Worm (Caenorhabditis elegans) whole organism, young adult: ENCODE results near the gene ogdh-1.
A peak's percentile ranks its signal among the peaks of the same experiment; 100 is the strongest.

Experiments used
- B0019.2 ChIP-seq: fragments of 200-800 bp; sonication (Bioruptor generic); conservative IDR thresholded peaks from 2 replicates; pipeline ENCODE4 v1.3.6; 2022; ENCODE audit warnings: missing genetic modification reagents, missing genetic modification characterization, missing compliant biosample characterization
- F22D6.2 ChIP-seq: sonication (generic microtip); optimal IDR thresholded peaks from 2 replicates; lab custom pipeline; 2016; ENCODE audit warnings: mild to moderate bottlenecking, missing genetic modification characterization, missing compliant biosample characterization
- F37B4.10 ChIP-seq: fragments of 200-800 bp; sonication (Bioruptor generic); IDR thresholded peaks from 2 replicates; pipeline ENCODE4 v1.3.6; 2022; ENCODE audit warnings: missing genetic modification characterization, missing compliant biosample characterization
- F57A8.1 ChIP-seq: fragments of 200-800 bp; sonication (Bioruptor generic); optimal IDR thresholded peaks from 2 replicates; lab custom pipeline; 2018; ENCODE audit warnings: mild to moderate bottlenecking, missing genetic modification characterization, moderate library complexity, missing compliant biosample characterization
- K11D2.4 ChIP-seq: fragments of 200-800 bp; sonication (Bioruptor generic); IDR thresholded peaks from 2 replicates; pipeline ENCODE4 v1.3.6; 2022; ENCODE audit warnings: missing genetic modification reagents, missing genetic modification characterization, missing compliant biosample characterization
- K12H6.12 ChIP-seq: fragments of 200-800 bp; sonication (Bioruptor generic); optimal IDR thresholded peaks from 2 replicates; lab custom pipeline; 2018; ENCODE audit warnings: mild to moderate bottlenecking, missing genetic modification characterization, missing compliant biosample characterization
- T07F8.4 ChIP-seq: sonication (generic microtip); optimal IDR thresholded peaks from 2 replicates; lab custom pipeline; 2016; ENCODE audit warnings: mild to moderate bottlenecking, missing genetic modification characterization, moderate library complexity, missing compliant biosample characterization
- T26A5.8 ChIP-seq: sonication (generic microtip); optimal IDR thresholded peaks from 2 replicates; lab custom pipeline; 2016; ENCODE audit warnings: missing genetic modification characterization, missing compliant biosample characterization
- Y53F4B.3 ChIP-seq: fragments of 200-800 bp; sonication (Bioruptor generic); IDR thresholded peaks from 2 replicates; pipeline ENCODE4 v1.3.6; 2022; ENCODE audit warnings: missing genetic modification reagents, missing genetic modification characterization, missing compliant biosample characterization
- Y53G8AR.9 ChIP-seq: fragments of 200-800 bp; sonication (Bioruptor generic); conservative IDR thresholded peaks from 2 replicates; pipeline ENCODE4 v1.3.6; 2022; ENCODE audit warnings: missing genetic modification reagents, missing genetic modification characterization, missing compliant biosample characterization
- Y79H2A.3 ChIP-seq: fragments of 200-800 bp; sonication (Bioruptor generic); conservative IDR thresholded peaks from 2 replicates; pipeline ENCODE4 v1.3.6; 2022; ENCODE audit warnings: missing genetic modification reagents, missing genetic modification characterization, missing compliant biosample characterization
- ZK185.1 ChIP-seq: sonication (generic microtip); optimal IDR thresholded peaks from 2 replicates; lab custom pipeline; 2016; ENCODE audit warnings: mild to moderate bottlenecking, missing genetic modification characterization, missing compliant biosample characterization; ENCODE audit not compliant: poor library complexity, severe bottlenecking
- aptf-3 ChIP-seq: fragments of 200-800 bp; sonication (Bioruptor generic); IDR thresholded peaks from 2 replicates; pipeline ENCODE4 v1.3.6; 2022; ENCODE audit warnings: missing genetic modification characterization, missing compliant biosample characterization
- atf-7 ChIP-seq: sonication (generic microtip); optimal IDR thresholded peaks from 2 replicates; lab custom pipeline; 2017; ENCODE audit warnings: mild to moderate bottlenecking, missing genetic modification characterization, missing compliant biosample characterization
- attf-5 ChIP-seq: fragments of 200-800 bp; sonication (Bioruptor generic); optimal IDR thresholded peaks from 2 replicates; lab custom pipeline; 2018; ENCODE audit warnings: mild to moderate bottlenecking, missing genetic modification characterization, missing compliant biosample characterization
- bed-2 ChIP-seq: fragments of 200-800 bp; sonication (Bioruptor generic); IDR thresholded peaks from 2 replicates; pipeline ENCODE4 v1.3.6; 2022; ENCODE audit warnings: missing genetic modification reagents, missing genetic modification characterization, missing compliant biosample characterization
- cebp-1 ChIP-seq, 2 experiments: fragments of 200-800 bp in 1 of 2; sonication (Bioruptor generic) in 1 of 2; sonication (generic microtip) in 1 of 2; IDR thresholded peaks in 1 of 2; optimal IDR thresholded peaks in 1 of 2; 2 replicates each; pipeline versions ENCODE4 v1.3.6 to Lab custom; 2017 to 2022; ENCODE audit warnings: missing compliant biosample characterization in 2 of 2, missing genetic modification characterization in 2 of 2, mild to moderate bottlenecking in 1 of 2, missing genetic modification reagents in 1 of 2, moderate library complexity in 1 of 2
- ceh-27 ChIP-seq: fragments of 200-800 bp; sonication (Bioruptor generic); optimal IDR thresholded peaks from 2 replicates; lab custom pipeline; 2018; ENCODE audit warnings: mild to moderate bottlenecking, missing genetic modification characterization, moderate library complexity, missing compliant biosample characterization
- ceh-40 ChIP-seq: fragments of 200-800 bp; sonication (Bioruptor generic); IDR thresholded peaks from 2 replicates; pipeline ENCODE4 v1.3.6; 2022; ENCODE audit warnings: missing genetic modification characterization, missing compliant biosample characterization
- ceh-58 ChIP-seq: fragments of 200-800 bp; sonication (Bioruptor generic); IDR thresholded peaks from 2 replicates; pipeline ENCODE4 v1.3.6; 2022; ENCODE audit warnings: missing genetic modification characterization, missing compliant biosample characterization
- dox-1 ChIP-seq: fragments of 200-800 bp; sonication (Bioruptor generic); IDR thresholded peaks from 2 replicates; pipeline ENCODE4 v1.3.6; 2022; ENCODE audit warnings: missing genetic modification reagents, missing genetic modification characterization, missing compliant biosample characterization
- egl-18 ChIP-seq: fragments of 200-800 bp; sonication (Bioruptor generic); IDR thresholded peaks from 2 replicates; pipeline ENCODE4 v1.3.6; 2022; ENCODE audit warnings: missing genetic modification reagents, missing genetic modification characterization, missing compliant biosample characterization
- gei-17 ChIP-seq: fragments of 200-800 bp; sonication (Bioruptor generic); optimal IDR thresholded peaks from 2 replicates; lab custom pipeline; 2018; ENCODE audit warnings: mild to moderate bottlenecking, missing genetic modification characterization, missing compliant biosample characterization
- hmg-1.2 ChIP-seq: fragments of 200-800 bp; sonication (Bioruptor generic); IDR thresholded peaks from 2 replicates; pipeline ENCODE4 v1.3.6; 2022; ENCODE audit warnings: missing genetic modification reagents, missing genetic modification characterization, missing compliant biosample characterization
- hmg-20 ChIP-seq: fragments of 200-800 bp; sonication (Bioruptor generic); IDR thresholded peaks from 2 replicates; pipeline ENCODE4 v1.3.6; 2022; ENCODE audit warnings: missing genetic modification reagents, missing genetic modification characterization, missing compliant biosample characterization
- hsf-1 ChIP-seq: fragments of 200-800 bp; sonication (Bioruptor generic); IDR thresholded peaks from 2 replicates; pipeline ENCODE4 v1.3.6; 2022; ENCODE audit warnings: missing genetic modification reagents, missing genetic modification characterization, missing compliant biosample characterization
- let-526 ChIP-seq: fragments of 200-800 bp; sonication (Bioruptor generic); IDR thresholded peaks from 2 replicates; pipeline ENCODE4 v1.3.6; 2022; ENCODE audit warnings: missing genetic modification reagents, missing genetic modification characterization, missing compliant biosample characterization
- let-607 ChIP-seq, 2 experiments: fragments of 200-800 bp in 1 of 2; sonication (Bioruptor generic) in 1 of 2; sonication (generic microtip) in 1 of 2; optimal IDR thresholded peaks; 2 replicates each; lab custom pipeline; 2016 to 2018; ENCODE audit warnings: mild to moderate bottlenecking in 2 of 2, missing compliant biosample characterization in 2 of 2, missing genetic modification characterization in 2 of 2, moderate library complexity in 2 of 2, missing genotype in 1 of 2
- lin-26 ChIP-seq: fragments of 200-800 bp; sonication (Bioruptor generic); IDR thresholded peaks from 2 replicates; pipeline ENCODE4 v1.3.6; 2022; ENCODE audit warnings: missing genetic modification reagents, missing genetic modification characterization, missing compliant biosample characterization
- madf-3 ChIP-seq: fragments of 200-800 bp; sonication (Bioruptor generic); IDR thresholded peaks from 2 replicates; pipeline ENCODE4 v1.3.6; 2022; ENCODE audit warnings: missing genetic modification reagents, missing genetic modification characterization, missing compliant biosample characterization
- madf-6 ChIP-seq: fragments of 200-800 bp; sonication (Bioruptor generic); IDR thresholded peaks from 2 replicates; pipeline ENCODE4 v1.3.6; 2022; ENCODE audit warnings: missing genetic modification reagents, missing genetic modification characterization, missing compliant biosample characterization
- nfya-2 ChIP-seq: fragments of 200-800 bp; sonication (Bioruptor generic); IDR thresholded peaks from 2 replicates; pipeline ENCODE4 v1.3.6; 2022; ENCODE audit warnings: missing genetic modification reagents, missing genetic modification characterization, missing compliant biosample characterization
- rcor-1 ChIP-seq: fragments of 200-800 bp; sonication (Bioruptor generic); IDR thresholded peaks from 2 replicates; pipeline ENCODE4 v1.3.6; 2022; ENCODE audit warnings: missing genetic modification reagents, missing genetic modification characterization, missing compliant biosample characterization
- sea-2 ChIP-seq: fragments of 200-800 bp; sonication (Bioruptor generic); IDR thresholded peaks from 2 replicates; pipeline ENCODE4 v1.3.6; 2022; ENCODE audit warnings: missing genetic modification characterization, missing compliant biosample characterization
- unc-130 ChIP-seq: sonication (generic microtip); optimal IDR thresholded peaks from 2 replicates; lab custom pipeline; 2016; ENCODE audit warnings: missing genetic modification reagents, missing genetic modification characterization, missing compliant biosample characterization
- xnd-1 ChIP-seq: sonication (generic microtip); optimal IDR thresholded peaks from 2 replicates; lab custom pipeline; 2016; ENCODE audit warnings: missing genotype, missing genetic modification reagents, missing genetic modification characterization, missing compliant biosample characterization
- ztf-18 ChIP-seq: sonication (generic microtip); optimal IDR thresholded peaks from 2 replicates; lab custom pipeline; 2016; ENCODE audit warnings: missing genotype, mild to moderate bottlenecking, missing genetic modification characterization, missing compliant biosample characterization
- ztf-26 ChIP-seq: sonication (generic microtip); optimal IDR thresholded peaks from 2 replicates; lab custom pipeline; 2017; ENCODE audit warnings: missing genetic modification characterization, missing compliant biosample characterization
- ztf-28 ChIP-seq: fragments of 200-800 bp; sonication (Bioruptor generic); IDR thresholded peaks from 2 replicates; pipeline ENCODE4 v1.3.6; 2022; ENCODE audit warnings: missing genetic modification reagents, missing genetic modification characterization, missing compliant biosample characterization
- ztf-6 ChIP-seq: fragments of 200-800 bp; sonication (Bioruptor generic); IDR thresholded peaks from 2 replicates; pipeline ENCODE4 v1.3.6; 2022; ENCODE audit warnings: missing genetic modification reagents, missing genetic modification characterization, missing compliant biosample characterization

ogdh-1 gene

ce11 chrIV:4744167-4744566 lies 40.4 kb upstream of the ogdh-1 start, which contains the start of gene hoe-1 (continued):
- TF ChIP-seq egl-18 (GFP tag; lab: Robert Waterston, UW) (no peak), F37B4.10 (GFP tag; lab: Robert Waterston, UW) (no peak), ceh-58 (no peak), rcor-1 (GFP tag; lab: Robert Waterston, UW) (no peak), Y53F4B.3 (no peak), xnd-1 (tag; lab: Kevin White, UChicago) (no peak), F57A8.1 (GFP tag; lab: Kevin White, UChicago) (no peak)
- TF ChIP-seq, all 124 proteins: peak for 10

ce11 chrIV:4742480-4742879 lies 38.7 kb upstream of the ogdh-1 start:
- TF ChIP-seq xnd-1 (tag; lab: Kevin White, UChicago) (no peak), let-526 (GFP tag; lab: Robert Waterston, UW) (no peak)
- TF ChIP-seq, all 124 proteins: peak for 0

ce11 chrIV:4737258-4737657 lies 33.4 kb upstream of the ogdh-1 start, which contains the start of gene fbxb-78:
Gene fbxb-78, plus strand, starts transcription at chrIV:4737558.
- TF ChIP-seq attf-5 (GFP tag; lab: Kevin White, UChicago) (no peak), sea-2 (GFP tag; lab: Robert Waterston, UW) (no peak), ceh-40 (GFP tag; lab: Robert Waterston, UW) (no peak), K11D2.4 (GFP tag; lab: Robert Waterston, UW) (no peak), T26A5.8 (tag; lab: Kevin White, UChicago) (no peak), hmg-20 (GFP tag; lab: Robert Waterston, UW) (no peak), hsf-1 (GFP tag; lab: Robert Waterston, UW) (no peak)

ce11 chrIV:4727935-4728334 lies 24.1 kb upstream of the ogdh-1 start:
- TF ChIP-seq ceh-27 (GFP tag; lab: Kevin White, UChicago) (peak; percentile 89), unc-130 (peak; percentile 90), Y79H2A.3 (GFP tag; lab: Robert Waterston, UW) (peak; percentile 96), ztf-6 (GFP tag; lab: Robert Waterston, UW) (peak; percentile 99), hmg-1.2 (peak; percentile 100), aptf-3 (peak; percentile 91), F57A8.1 (GFP tag; lab: Kevin White, UChicago) (peak; percentile 54), ceh-58 (0 out of 2 replicates have a peak, but pooled peaks have one; percentile 57), K12H6.12 (tag; lab: Kevin White, UChicago) (peak; percentile 94), lin-26 (peak; percentile 97), madf-3 (peak; percentile 97), cebp-1 (GFP tag; IDR thresholded peaks at IDR 0.05; lab: Robert Waterston, UW) (peak; percentile 97), cebp-1 (tag; optimal IDR thresholded peaks at IDR 0.05; lab: Kevin White, UChicago) (peak; percentile 95), nfya-2 (GFP tag; lab: Robert Waterston, UW) (0 out of 2 replicates have a peak, but pooled peaks have one; percentile 39), B0019.2 (peak; percentile 99), K11D2.4 (GFP tag; lab: Robert Waterston, UW) (peak; percentile 100), madf-6 (GFP tag; lab: Robert Waterston, UW) (peak; percentile 89; the same call in 1 of the 2 replicates), T07F8.4 (tag; lab: Kevin White, UChicago) (peak; percentile 29), let-607 (tag; optimal IDR thresholded peaks at IDR 0.05; lab: Kevin White, UChicago) (peak; percentile 81 to 96), ZK185.1 (tag; lab: Kevin White, UChicago) (peak; percentile 73), hsf-1 (GFP tag; lab: Robert Waterston, UW) (peak; percentile 94), Y53G8AR.9 (GFP tag; lab: Robert Waterston, UW) (peak; percentile 99), ztf-18 (tag; lab: Kevin White, UChicago) (peak; percentile 88), atf-7 (tag; lab: Kevin White, UChicago) (peak; percentile 88), bed-2 (GFP tag; lab: Robert Waterston, UW) (peak; percentile 100), gei-17 (peak; percentile 72), ztf-28 (GFP tag; lab: Robert Waterston, UW) (peak; percentile 100), let-526 (GFP tag; lab: Robert Waterston, UW) (peak; percentile 98), F22D6.2 (peak; percentile 82), hmg-20 (GFP tag; lab: Robert Waterston, UW) (peak; percentile 95), sea-2 (GFP tag; lab: Robert Waterston, UW) (peak; percentile 100), dox-1 (peak; percentile 100), ztf-26 (tag; lab: Kevin White, UChicago) (peak; percentile 96), Y53F4B.3 (peak; percentile 91)
